Worm (Caenorhabditis elegans): ENCODE measurements around the gene F10G2.4.

Gene F10G2.4

DNA sequence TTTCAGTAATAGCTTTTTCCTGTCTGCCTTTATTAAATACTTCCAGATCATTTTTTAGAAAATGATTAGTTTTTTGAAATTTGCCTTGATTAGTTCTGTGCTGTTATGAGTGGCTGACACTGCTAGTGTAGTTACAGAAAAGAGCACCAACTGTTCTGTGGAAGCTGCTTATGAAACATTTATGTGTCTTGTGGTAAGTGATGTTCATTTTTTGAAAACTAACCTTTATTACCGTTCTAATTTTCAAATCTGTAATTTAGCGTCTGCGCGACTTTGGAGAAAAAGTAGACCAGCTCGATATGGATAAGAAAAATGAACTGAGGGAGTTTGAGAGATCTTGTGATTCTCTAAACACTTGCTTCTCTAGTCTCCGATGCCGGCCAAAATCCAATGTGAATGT is 42.5 kb downstream of the F10G2.4 start, which contains the start of gene srj-14:
Gene srj-14 (plus strand): TSS at position 131 of the 400 bp plus-strand sequence.
- TF ChIP-seq hnd-1 (tag; optimal IDR thresholded peaks at IDR 0.05) (no peak), ets-7 (tag; optimal IDR thresholded peaks at IDR 0.05) (no peak), scrt-1 (GFP tag; IDR thresholded peaks at IDR 0.05) (no peak), tra-4 (tag; optimal IDR thresholded peaks at IDR 0.05) (no peak), B0310.2 (tag; optimal IDR thresholded peaks at IDR 0.05) (no peak)

DNA sequence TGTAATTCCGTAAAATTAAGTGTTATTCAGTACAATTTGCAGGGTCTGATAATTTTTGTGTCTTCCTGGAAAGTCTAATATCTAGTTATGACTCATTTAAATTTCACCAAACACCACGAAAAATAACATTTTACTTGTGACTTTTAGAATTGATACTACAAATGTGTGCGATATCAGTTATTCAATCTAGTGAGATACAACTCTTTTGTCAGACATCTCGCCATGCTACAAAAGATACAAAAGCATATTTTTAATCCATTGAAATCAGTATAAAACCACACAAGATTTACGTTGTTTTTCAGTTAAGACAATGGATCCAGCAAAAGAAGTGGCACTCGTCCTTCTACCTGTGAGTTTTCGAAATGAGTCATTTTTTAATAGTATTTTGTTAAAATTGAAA is 47.1 kb downstream of the F10G2.4 start, which contains the start of gene srx-56:
Gene srx-56 (plus strand): TSS at position 301 of the 400 bp plus-strand sequence.
- no peak for TF ChIP-seq hmg-4 (GFP tag; optimal IDR thresholded peaks at IDR 0.05)
- TF ChIP-seq ceh-36 (tag; optimal IDR thresholded peaks at IDR 0.05) = no peak
- TF ChIP-seq hnd-1 (tag; optimal IDR thresholded peaks at IDR 0.05) = no peak
- no peak for TF ChIP-seq ceh-13 (GFP tag; optimal IDR thresholded peaks at IDR 0.05)
- no peak for TF ChIP-seq tbx-37 (GFP tag; conservative IDR thresholded peaks at IDR 0.05)
- TF ChIP-seq hmbx-1 (tag; optimal IDR thresholded peaks at IDR 0.05) = no peak
- no peak for TF ChIP-seq tra-4 (tag; optimal IDR thresholded peaks at IDR 0.05)
- TF ChIP-seq B0310.2 (tag; optimal IDR thresholded peaks at IDR 0.05) = no peak
- no peak for TF ChIP-seq ets-7 (tag; optimal IDR thresholded peaks at IDR 0.05)
- no peak for TF ChIP-seq pes-1 (GFP tag; IDR thresholded peaks at IDR 0.05)
- no peak for TF ChIP-seq tbx-11 (GFP tag; IDR thresholded peaks at IDR 0.05)
- no peak for TF ChIP-seq aly-1 (tag; optimal IDR thresholded peaks at IDR 0.05)
- no peak for TF ChIP-seq F13C5.2 (tag; optimal IDR thresholded peaks at IDR 0.05)
- TF ChIP-seq sea-1 (GFP tag; conservative IDR thresholded peaks at IDR 0.05) = no peak
- no peak for TF ChIP-seq scrt-1 (GFP tag; IDR thresholded peaks at IDR 0.05)
- TF ChIP-seq flt-1 (GFP tag; IDR thresholded peaks at IDR 0.05) = no peak
- TF ChIP-seq ama-1 (optimal IDR thresholded peaks at IDR 0.05) = no peak

Data from whole organism, early embryonic.